Worm (Caenorhabditis elegans) whole organism, early embryonic: ENCODE measurements around the gene fbxa-2.

Experiments
- ama-1 ChIP-seq: fragments of 150-350 bp; optimal IDR thresholded peaks from 2 replicates; lab custom pipeline; 2014
- hmg-4 ChIP-seq: fragments of 200-800 bp; sonication (Bioruptor generic); optimal IDR thresholded peaks from 2 replicates; lab custom pipeline; 2018; ENCODE audit warnings: mild to moderate bottlenecking, missing genetic modification characterization, missing compliant biosample characterization

DNA sequence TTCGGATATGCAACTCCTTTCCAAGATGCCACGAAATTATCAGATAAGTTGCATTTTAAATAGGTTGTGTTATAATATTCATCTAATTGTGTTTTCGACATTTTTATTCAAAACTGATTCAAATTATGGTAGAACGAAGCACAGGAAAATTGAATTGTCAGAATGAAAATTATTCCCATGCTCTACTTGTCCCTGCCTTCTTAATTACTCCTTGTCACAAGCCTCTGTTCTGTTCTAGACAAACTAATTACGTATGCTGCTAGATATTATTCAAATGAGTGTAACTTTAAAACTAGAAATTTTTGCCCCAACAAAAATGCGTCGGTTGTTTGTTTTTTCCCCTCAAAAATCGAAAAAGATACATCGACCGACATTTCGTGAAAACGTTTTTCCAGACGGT, 25.4 kb downstream of the fbxa-2 start, which contains the start of gene srh-104:
- TF ChIP-seq ama-1 (lab: Kevin White, UChicago): no peak
- TF ChIP-seq hmg-4 (GFP tag; lab: Kevin White, UChicago): no peak
